Fruit fly (Drosophila melanogaster): Measurements from ENCODE around the gene Atg18b.

Atg18b gene

dm6 chr2L:21178436-21179216 lies 41.7 kb downstream of the Atg18b start:
- TF ChIP-seq salr (GFP tag; optimal IDR thresholded peaks at IDR 0.05): no peak
- no peak for TF ChIP-seq Lpt (GFP tag; optimal IDR thresholded peaks at IDR 0.05)
- TF ChIP-seq Gug (GFP tag; IDR thresholded peaks at IDR 0.05): no peak
- TF ChIP-seq topi (GFP tag; optimal IDR thresholded peaks at IDR 0.05): no peak
- peak; percentile 81 for TF ChIP-seq vri (GFP tag; optimal IDR thresholded peaks at IDR 0.05)
- TF ChIP-seq CG6163 (GFP tag; IDR thresholded peaks at IDR 0.05): no peak
- no peak for TF ChIP-seq CG16779 (tag; optimal IDR thresholded peaks at IDR 0.05)
- no peak for TF ChIP-seq spab (GFP tag; optimal IDR thresholded peaks at IDR 0.05)
- no peak for TF ChIP-seq Sox102F (GFP tag; optimal IDR thresholded peaks at IDR 0.05)
- peak; percentile 100 for TF ChIP-seq svp (GFP tag)
- no peak for TF ChIP-seq fd59A (GFP tag; optimal IDR thresholded peaks at IDR 0.05)
- no peak for TF ChIP-seq CG11762 (GFP tag; optimal IDR thresholded peaks at IDR 0.05; ENCODE audit: insufficient read depth)

dm6 chr2L:21172922-21173321 lies 47.5 kb downstream of the Atg18b start, which contains the start of gene CG31627:
Gene CG31627, plus strand, starts transcription at chr2L:21173222.
- TF ChIP-seq Hr39 (GFP tag; optimal IDR thresholded peaks at IDR 0.05) (no peak), vri (GFP tag; optimal IDR thresholded peaks at IDR 0.05) (no peak), CG6808 (GFP tag; optimal IDR thresholded peaks at IDR 0.05) (no peak), CG15336 (GFP tag; IDR thresholded peaks at IDR 0.05) (no peak), lz (GFP tag; optimal IDR thresholded peaks at IDR 0.05) (no peak), ss (GFP tag; optimal IDR thresholded peaks at IDR 0.05) (no peak), spab (GFP tag; optimal IDR thresholded peaks at IDR 0.05) (no peak), CG9139 (GFP tag; optimal IDR thresholded peaks at IDR 0.05) (no peak), CG31627 (GFP tag; optimal IDR thresholded peaks at IDR 0.05) (no peak)

dm6 chr2L:21169863-21170262 lies 50.5 kb downstream of the Atg18b start:
- TF ChIP-seq pdm3 (GFP tag; optimal IDR thresholded peaks at IDR 0.05) (no peak), acj6 (GFP tag; optimal IDR thresholded peaks at IDR 0.05) (no peak), fkh (GFP tag; optimal IDR thresholded peaks at IDR 0.05) (no peak), svp (GFP tag) (peak; percentile 69)

- no peak for TF ChIP-seq achi (GFP tag; optimal IDR thresholded peaks at IDR 0.05)
- peak; percentile 71 for TF ChIP-seq vri (GFP tag; optimal IDR thresholded peaks at IDR 0.05)
Measured at dm6 chr2L:21169160-21169624, 51.2 kb downstream of the Atg18b start.

dm6 chr2L:21168295-21169159 lies 51.8 kb downstream of the Atg18b start, which contains the start of the genes mAcon1, CG43345 and CG43346:
Gene mAcon1, plus strand, starts transcription at chr2L:21168570.
Gene CG43345, minus strand, starts transcription at chr2L:21168581.
Gene CG43346, minus strand, starts transcription at chr2L:21168581.
- peak; percentile 66 for TF ChIP-seq CG8632 (GFP tag; optimal IDR thresholded peaks at IDR 0.05)
- no peak for TF ChIP-seq CG32006 (GFP tag; optimal IDR thresholded peaks at IDR 0.05)
- TF ChIP-seq Eip75B (GFP tag; optimal IDR thresholded peaks at IDR 0.05): peak; percentile 83
- peak; percentile 80 for TF ChIP-seq Sox15 (GFP tag; optimal IDR thresholded peaks at IDR 0.05)
- peak; percentile 84 for TF ChIP-seq OdsH (GFP tag; optimal IDR thresholded peaks at IDR 0.05)
- TF ChIP-seq CG6163 (GFP tag; IDR thresholded peaks at IDR 0.05): peak; percentile 45; the same call in 1 of the 3 replicates
- peak; percentile 82 for TF ChIP-seq acj6 (GFP tag; optimal IDR thresholded peaks at IDR 0.05)
- peak; percentile 66 for TF ChIP-seq Ets96B (tag; optimal IDR thresholded peaks at IDR 0.05)
- peak; percentile 72 for TF ChIP-seq CG34406 (GFP tag; optimal IDR thresholded peaks at IDR 0.05)
- TF ChIP-seq CG6854 (GFP tag; optimal IDR thresholded peaks at IDR 0.05): peak; percentile 60
- no peak for TF ChIP-seq pdm3 (GFP tag; optimal IDR thresholded peaks at IDR 0.05)
- TF ChIP-seq Blimp-1 (GFP tag; optimal IDR thresholded peaks at IDR 0.05): no peak
- TF ChIP-seq CG11294 (GFP tag; IDR thresholded peaks at IDR 0.05): peak; percentile 16; the same call in 1 of the 2 replicates
- peak; percentile 47 for TF ChIP-seq fd85E (GFP tag; optimal IDR thresholded peaks at IDR 0.05)
- no peak for TF ChIP-seq Eip93F (GFP tag; optimal IDR thresholded peaks at IDR 0.05)
- TF ChIP-seq CG8119 (GFP tag; IDR thresholded peaks at IDR 0.05): peak; percentile 65; the same call in 2 of the 3 replicates
- TF ChIP-seq Hr38 (GFP tag; optimal IDR thresholded peaks at IDR 0.05): no peak
- peak; percentile 93 for TF ChIP-seq Eip78C (GFP tag)
- TF ChIP-seq CG6792 (GFP tag; optimal IDR thresholded peaks at IDR 0.05): peak; percentile 79
- TF ChIP-seq Lpt (GFP tag; optimal IDR thresholded peaks at IDR 0.05): peak; percentile 56
- TF ChIP-seq achi (GFP tag; optimal IDR thresholded peaks at IDR 0.05): no peak
- TF ChIP-seq topi (GFP tag; optimal IDR thresholded peaks at IDR 0.05): peak; percentile 87
- no peak for TF ChIP-seq Smox (GFP tag; optimal IDR thresholded peaks at IDR 0.05)
- peak; percentile 69 for TF ChIP-seq CG11762 (GFP tag; optimal IDR thresholded peaks at IDR 0.05; ENCODE audit: insufficient read depth)

Measured in whole organism, prepupa.